Worm (Caenorhabditis elegans) whole organism, L2 larva: Measurements from ENCODE around the gene F45E12.5.

Experiments
- F13H6.1 ChIP-seq: sonication (generic microtip); optimal IDR thresholded peaks from 2 replicates; lab custom pipeline; 2016; ENCODE audit warnings: missing genetic modification characterization, missing compliant biosample characterization
- R02D3.7 ChIP-seq: fragments of 150-350 bp; optimal IDR thresholded peaks from 2 replicates; lab custom pipeline; 2014; ENCODE audit warnings: missing biosample characterization, missing genetic modification characterization
- ZK546.5 ChIP-seq: sonication (generic microtip); optimal IDR thresholded peaks from 2 replicates; lab custom pipeline; 2017; ENCODE audit warnings: missing biosample characterization, missing genetic modification characterization
- alr-1 ChIP-seq: fragments of 150-350 bp; optimal IDR thresholded peaks from 2 replicates; lab custom pipeline; 2014; ENCODE audit warnings: missing biosample characterization, missing genetic modification characterization
- ama-1 ChIP-seq: fragments of 150-350 bp; optimal IDR thresholded peaks from 2 replicates; lab custom pipeline; 2018; ENCODE audit warnings: inconsistent platforms
- lin-13 ChIP-seq: fragments of 150-350 bp; optimal IDR thresholded peaks from 2 replicates; lab custom pipeline; 2014; ENCODE audit warnings: missing biosample characterization, missing genetic modification reagents, missing genetic modification characterization
- unc-62 ChIP-seq: fragments of 150-350 bp; optimal IDR thresholded peaks from 2 replicates; lab custom pipeline; 2014; ENCODE audit warnings: missing biosample characterization, missing genetic modification reagents, missing genetic modification characterization

DNA sequence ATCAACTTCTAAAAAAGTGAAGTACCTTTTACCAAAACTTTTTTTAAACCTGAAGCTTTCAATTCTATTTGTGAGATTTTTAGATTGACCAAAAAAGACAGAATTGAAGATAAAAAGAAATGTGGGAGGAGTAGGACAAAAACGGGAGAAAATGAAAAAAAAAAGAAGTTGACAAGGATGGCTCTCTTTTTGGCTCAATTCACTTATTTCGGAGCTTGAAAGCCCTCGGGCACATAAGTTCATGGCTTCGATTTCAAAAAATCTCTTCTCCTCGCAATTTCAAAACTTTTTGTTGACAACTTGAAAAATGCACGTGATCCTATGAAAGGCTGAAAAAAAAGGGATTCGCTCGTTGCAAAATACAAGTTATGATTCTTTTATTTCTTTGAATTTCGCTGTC, 16.3 kb upstream of the F45E12.5 start:
- TF ChIP-seq alr-1 (tag; lab: Kevin White, UChicago) (no peak), F13H6.1 (tag; lab: Kevin White, UChicago) (no peak), lin-13 (GFP tag; lab: Kevin White, UChicago) (no peak), ama-1 (lab: Kevin White, UChicago) (no peak), R02D3.7 (no peak), unc-62 (GFP tag; lab: Kevin White, UChicago) (no peak), ZK546.5 (tag; lab: Kevin White, UChicago) (no peak)
